Worm (Caenorhabditis elegans) whole organism, L3 larva: ENCODE measurements around the gene ptr-19.

Experiments
- R02D3.7 ChIP-seq: fragments of 150-350 bp; optimal IDR thresholded peaks from 2 replicates; lab custom pipeline; 2014; ENCODE audit warnings: missing biosample characterization, missing genetic modification characterization
- ZK546.5 ChIP-seq: sonication (generic microtip); optimal IDR thresholded peaks from 2 replicates; lab custom pipeline; 2017; ENCODE audit warnings: missing biosample characterization, missing genetic modification characterization
- aly-2 ChIP-seq: fragments of 150-350 bp; optimal IDR thresholded peaks from 2 replicates; lab custom pipeline; 2014; ENCODE audit warnings: missing biosample characterization, missing genetic modification characterization
- ama-1 ChIP-seq: fragments of 150-350 bp; optimal IDR thresholded peaks from 2 replicates; lab custom pipeline; 2018
- ceh-16 ChIP-seq: sonication (generic microtip); optimal IDR thresholded peaks from 2 replicates; lab custom pipeline; 2017; ENCODE audit warnings: missing biosample characterization, missing genetic modification characterization
- ceh-28 ChIP-seq: fragments of 150-350 bp; optimal IDR thresholded peaks from 2 replicates; lab custom pipeline; 2014; ENCODE audit warnings: missing biosample characterization, missing genetic modification reagents, missing genetic modification characterization
- ceh-82 ChIP-seq: fragments of 150-350 bp; optimal IDR thresholded peaks from 2 replicates; lab custom pipeline; 2014; ENCODE audit warnings: missing biosample characterization, missing genetic modification characterization
- ceh-9 ChIP-seq: sonication (generic microtip); optimal IDR thresholded peaks from 2 replicates; lab custom pipeline; 2018; ENCODE audit warnings: missing biosample characterization, missing genetic modification characterization
- daf-12 ChIP-seq: fragments of 150-350 bp; optimal IDR thresholded peaks from 2 replicates; lab custom pipeline; 2014; ENCODE audit warnings: missing biosample characterization, missing genetic modification reagents, missing genetic modification characterization
- egl-27 ChIP-seq: sonication (generic microtip); optimal IDR thresholded peaks from 4 replicates; lab custom pipeline; 2017; ENCODE audit warnings: missing biosample characterization, missing genetic modification reagents, missing genetic modification characterization
- egl-5 ChIP-seq: fragments of 150-350 bp; optimal IDR thresholded peaks from 2 replicates; lab custom pipeline; 2017; ENCODE audit warnings: missing biosample characterization, missing genetic modification reagents, missing genetic modification characterization, inconsistent platforms
- elt-1 ChIP-seq: fragments of 150-350 bp; optimal IDR thresholded peaks from 2 replicates; lab custom pipeline; 2014; ENCODE audit warnings: missing biosample characterization, missing genetic modification characterization
- elt-2 ChIP-seq: sonication (generic microtip); optimal IDR thresholded peaks from 2 replicates; lab custom pipeline; 2016; ENCODE audit warnings: missing genetic modification reagents, mild to moderate bottlenecking, missing genetic modification characterization, missing compliant biosample characterization
- elt-3 ChIP-seq, 3 experiments: fragments of 150-350 bp in 1 of 3; sonication (generic microtip) in 2 of 3; optimal IDR thresholded peaks; 2 replicates in 2 of 3; 4 replicates in 1 of 3; lab custom pipeline; 2014 to 2017; ENCODE audit warnings: missing biosample characterization in 3 of 3, missing genetic modification characterization in 3 of 3
- eor-1 ChIP-seq, 2 experiments: fragments of 150-350 bp; optimal IDR thresholded peaks; 2 replicates each; lab custom pipeline; 2014 to 2018; ENCODE audit warnings: missing biosample characterization in 2 of 2, missing genetic modification characterization in 2 of 2
- fkh-10 ChIP-seq: sonication (generic microtip); optimal IDR thresholded peaks from 2 replicates; lab custom pipeline; 2017; ENCODE audit warnings: missing biosample characterization, missing genetic modification reagents, missing genetic modification characterization
- fkh-2 ChIP-seq: fragments of 150-350 bp; optimal IDR thresholded peaks from 2 replicates; lab custom pipeline; 2014; ENCODE audit warnings: missing biosample characterization, missing genetic modification reagents, missing genetic modification characterization
- fos-1 ChIP-seq: fragments of 150-350 bp; optimal IDR thresholded peaks from 2 replicates; lab custom pipeline; 2014; ENCODE audit warnings: missing biosample characterization, missing genetic modification characterization
- lin-15B ChIP-seq: fragments of 150-350 bp; optimal IDR thresholded peaks from 2 replicates; lab custom pipeline; 2014; ENCODE audit warnings: missing biosample characterization, missing genetic modification characterization
- lin-39 ChIP-seq: fragments of 150-350 bp; optimal IDR thresholded peaks from 2 replicates; lab custom pipeline; 2018; ENCODE audit warnings: missing biosample characterization, missing genetic modification reagents, missing genetic modification characterization
- lsy-12 ChIP-seq: sonication (generic microtip); optimal IDR thresholded peaks from 2 replicates; lab custom pipeline; 2016; ENCODE audit warnings: mild to moderate bottlenecking, missing genetic modification characterization, missing compliant biosample characterization
- mdl-1 ChIP-seq: fragments of 150-350 bp; optimal IDR thresholded peaks from 2 replicates; lab custom pipeline; 2014; ENCODE audit warnings: missing biosample characterization, missing genetic modification characterization
- nfya-1 ChIP-seq: sonication (generic microtip); optimal IDR thresholded peaks from 2 replicates; lab custom pipeline; 2017; ENCODE audit warnings: missing genetic modification characterization, mild to moderate bottlenecking, missing compliant biosample characterization, antibody characterized with exemption, moderate library complexity; ENCODE audit not compliant: insufficient read depth
- nhr-11 ChIP-seq: fragments of 150-350 bp; optimal IDR thresholded peaks from 2 replicates; lab custom pipeline; 2014; ENCODE audit warnings: missing biosample characterization, missing genetic modification characterization
- nhr-23 ChIP-seq: fragments of 150-350 bp; optimal IDR thresholded peaks from 2 replicates; lab custom pipeline; 2014; ENCODE audit warnings: missing biosample characterization, missing genetic modification reagents, missing genetic modification characterization
- nhr-237 ChIP-seq: fragments of 150-350 bp; optimal IDR thresholded peaks from 2 replicates; lab custom pipeline; 2014; ENCODE audit warnings: missing biosample characterization, missing genetic modification characterization
- nhr-25 ChIP-seq: sonication (generic microtip); optimal IDR thresholded peaks from 2 replicates; lab custom pipeline; 2017; ENCODE audit warnings: missing biosample characterization, missing genetic modification characterization
- nhr-67 ChIP-seq: fragments of 150-350 bp; optimal IDR thresholded peaks from 2 replicates; lab custom pipeline; 2014; ENCODE audit warnings: missing biosample characterization, missing genetic modification characterization
- nhr-77 ChIP-seq: fragments of 150-350 bp; optimal IDR thresholded peaks from 2 replicates; lab custom pipeline; 2014; ENCODE audit warnings: missing biosample characterization, missing genetic modification characterization
- pha-4 ChIP-seq: fragments of 150-350 bp; optimal IDR thresholded peaks from 2 replicates; lab custom pipeline; 2014; ENCODE audit warnings: missing biosample characterization, missing genetic modification reagents, missing genetic modification characterization
- pqm-1 ChIP-seq: fragments of 150-350 bp; optimal IDR thresholded peaks from 2 replicates; lab custom pipeline; 2017; ENCODE audit warnings: missing biosample characterization, missing genetic modification characterization, inconsistent platforms
- skn-1 ChIP-seq: fragments of 150-350 bp; optimal IDR thresholded peaks from 2 replicates; lab custom pipeline; 2014; ENCODE audit warnings: missing biosample characterization, missing genetic modification characterization
- snpc-4 ChIP-seq: fragments of 150-350 bp; optimal IDR thresholded peaks from 2 replicates; lab custom pipeline; 2014; ENCODE audit warnings: missing biosample characterization, missing genetic modification characterization
- tbx-2 ChIP-seq: sonication (generic microtip); optimal IDR thresholded peaks from 2 replicates; lab custom pipeline; 2016; ENCODE audit warnings: mild to moderate bottlenecking, missing genetic modification characterization, missing compliant biosample characterization
- unc-39 ChIP-seq: sonication (generic microtip); optimal IDR thresholded peaks from 4 replicates; lab custom pipeline; 2017; ENCODE audit warnings: missing biosample characterization, missing genetic modification characterization
- zag-1 ChIP-seq: fragments of 150-350 bp; optimal IDR thresholded peaks from 2 replicates; lab custom pipeline; 2014; ENCODE audit warnings: missing biosample characterization, missing genetic modification characterization
- ztf-11 ChIP-seq: fragments of 150-350 bp; optimal IDR thresholded peaks from 2 replicates; lab custom pipeline; 2014; ENCODE audit warnings: missing biosample characterization, missing genetic modification characterization
- ztf-4 ChIP-seq: fragments of 150-350 bp; optimal IDR thresholded peaks from 2 replicates; lab custom pipeline; 2014; ENCODE audit warnings: missing biosample characterization, missing genetic modification characterization

The ptr-19 gene

ce11 chrIII:10763032-10763431, 18.6 kb upstream of the ptr-19 start, which contains the start of gene dpy-28:
Gene dpy-28, plus strand, starts transcription at chrIII:10763131.
- TF ChIP-seq daf-12 (tag; lab: Kevin White, UChicago) (no peak), egl-27 (no peak), zag-1 (no peak), ama-1 (lab: Kevin White, UChicago) (peak; percentile 66), skn-1 (no peak), lsy-12 (tag; lab: Kevin White, UChicago) (peak; percentile 23), elt-2 (peak; percentile 5)

ce11 chrIII:10769693-10770092, 12.0 kb upstream of the ptr-19 start:
- TF ChIP-seq lin-39 (tag; lab: Kevin White, UChicago) = no peak
- no peak for TF ChIP-seq ztf-11 (tag; lab: Kevin White, UChicago)
- TF ChIP-seq nhr-77 = no peak
- TF ChIP-seq elt-2 = no peak
- TF ChIP-seq daf-12 (tag; lab: Kevin White, UChicago) = no peak
- no peak for TF ChIP-seq pha-4 (tag; lab: Kevin White, UChicago)
- TF ChIP-seq ztf-4 (tag; lab: Kevin White, UChicago) = no peak
- no peak for TF ChIP-seq mdl-1 (tag; lab: Kevin White, UChicago)
- no peak for TF ChIP-seq ceh-28 (tag; lab: Kevin White, UChicago)
- no peak for TF ChIP-seq nhr-25 (tag; lab: Kevin White, UChicago)
- no peak for TF ChIP-seq zag-1
- no peak for TF ChIP-seq fos-1 (tag; lab: Kevin White, UChicago)
- TF ChIP-seq ama-1 (lab: Kevin White, UChicago) = no peak
- TF ChIP-seq pqm-1 (tag; lab: Kevin White, UChicago) = no peak
- no peak for TF ChIP-seq egl-27
- TF ChIP-seq nhr-237 = no peak
- no peak for TF ChIP-seq fkh-2 (tag; lab: Kevin White, UChicago)
- no peak for TF ChIP-seq nhr-23 (tag; lab: Kevin White, UChicago)
- no peak for TF ChIP-seq ceh-16 (tag; lab: Kevin White, UChicago)
- TF ChIP-seq egl-5 = no peak
- TF ChIP-seq, all 47 proteins: peak for 0

- no peak for TF ChIP-seq ztf-4 (tag; lab: Kevin White, UChicago)
- TF ChIP-seq nhr-77 = no peak
Observed at ce11 chrIII:10783052-10783451, 1.4 kb downstream of the ptr-19 start.

- TF ChIP-seq ceh-28 (tag; lab: Kevin White, UChicago) (peak; percentile 73), daf-12 (tag; lab: Kevin White, UChicago) (no peak), R02D3.7 (no peak), nfya-1 (no peak), lin-15B (tag; lab: Kevin White, UChicago) (no peak)
Observed at ce11 chrIII:10791233-10791632, 9.6 kb downstream of the ptr-19 start.

ce11 chrIII:10794049-10794448, 12.4 kb downstream of the ptr-19 start, which contains the start of gene clec-163:
Gene clec-163, plus strand, starts transcription at chrIII:10794349.
- TF ChIP-seq nhr-11 (tag; lab: Kevin White, UChicago) (no peak), pha-4 (tag; lab: Kevin White, UChicago) (no peak), fkh-10 (no peak), ceh-28 (tag; lab: Kevin White, UChicago) (no peak), elt-1 (tag; lab: Kevin White, UChicago) (no peak), nhr-77 (no peak), lin-39 (tag; lab: Kevin White, UChicago) (no peak), ceh-16 (tag; lab: Kevin White, UChicago) (no peak), mdl-1 (tag; lab: Kevin White, UChicago) (no peak), skn-1 (no peak)

- TF ChIP-seq tbx-2 = no peak
- TF ChIP-seq lsy-12 (tag; lab: Kevin White, UChicago) = no peak
- no peak for TF ChIP-seq snpc-4 (tag; lab: Kevin White, UChicago)
- no peak for TF ChIP-seq ceh-9 (tag; lab: Kevin White, UChicago)
- TF ChIP-seq aly-2 (tag; lab: Kevin White, UChicago) = no peak
- TF ChIP-seq ceh-82 (tag; lab: Kevin White, UChicago) = no peak
- TF ChIP-seq eor-1 (tag; optimal IDR thresholded peaks at IDR 0.05; lab: Kevin White, UChicago) = no peak
- no peak for TF ChIP-seq nhr-11 (tag; lab: Kevin White, UChicago)
- no peak for TF ChIP-seq nhr-25 (tag; lab: Kevin White, UChicago)
- no peak for TF ChIP-seq nfya-1
- no peak for TF ChIP-seq R02D3.7
- TF ChIP-seq lin-39 (tag; lab: Kevin White, UChicago) = no peak
- no peak for TF ChIP-seq nhr-67 (tag; lab: Kevin White, UChicago)
- no peak for TF ChIP-seq unc-39 (tag; lab: Kevin White, UChicago)
- no peak for TF ChIP-seq ZK546.5 (tag; lab: Kevin White, UChicago)
- no peak for TF ChIP-seq elt-3 (tag; optimal IDR thresholded peaks at IDR 0.05; lab: Kevin White, UChicago)
- no peak for TF ChIP-seq skn-1
- no peak for TF ChIP-seq egl-27
- no peak for TF ChIP-seq ztf-4 (tag; lab: Kevin White, UChicago)
Observed at ce11 chrIII:10802032-10802431, 20.4 kb downstream of the ptr-19 start, which contains the start of gene K11D9.3. Gene K11D9.3, minus strand, starts transcription at chrIII:10802212.
